Worm (Caenorhabditis elegans) whole organism, young adult: ENCODE data around the gene C29A12.6.

Experiments
- B0035.1 ChIP-seq: sonication (generic microtip); optimal IDR thresholded peaks from 2 replicates; lab custom pipeline; 2016; ENCODE audit warnings: missing genetic modification characterization, mild to moderate bottlenecking, missing compliant biosample characterization, missing genotype, missing genetic modification reagents
- C06A6.2 ChIP-seq: fragments of 200-800 bp; sonication (Bioruptor generic); conservative IDR thresholded peaks from 2 replicates; pipeline ENCODE4 v1.3.6; 2022; ENCODE audit warnings: missing genetic modification characterization, missing compliant biosample characterization
- F23B12.7 ChIP-seq: sonication (generic microtip); optimal IDR thresholded peaks from 2 replicates; lab custom pipeline; 2017; ENCODE audit warnings: missing genetic modification characterization, mild to moderate bottlenecking, missing compliant biosample characterization, antibody characterized with exemption, moderate library complexity; ENCODE audit not compliant: insufficient read depth
- K11D2.4 ChIP-seq: fragments of 200-800 bp; sonication (Bioruptor generic); IDR thresholded peaks from 2 replicates; pipeline ENCODE4 v1.3.6; 2022; ENCODE audit warnings: missing genetic modification reagents, missing genetic modification characterization, missing compliant biosample characterization
- K12H6.12 ChIP-seq: fragments of 200-800 bp; sonication (Bioruptor generic); optimal IDR thresholded peaks from 2 replicates; lab custom pipeline; 2018; ENCODE audit warnings: mild to moderate bottlenecking, missing genetic modification characterization, missing compliant biosample characterization
- T26A5.8 ChIP-seq: sonication (generic microtip); optimal IDR thresholded peaks from 2 replicates; lab custom pipeline; 2016; ENCODE audit warnings: missing genetic modification characterization, missing compliant biosample characterization
- Y53F4B.3 ChIP-seq: fragments of 200-800 bp; sonication (Bioruptor generic); IDR thresholded peaks from 2 replicates; pipeline ENCODE4 v1.3.6; 2022; ENCODE audit warnings: missing genetic modification reagents, missing genetic modification characterization, missing compliant biosample characterization
- Y53G8AR.9 ChIP-seq: fragments of 200-800 bp; sonication (Bioruptor generic); conservative IDR thresholded peaks from 2 replicates; pipeline ENCODE4 v1.3.6; 2022; ENCODE audit warnings: missing genetic modification reagents, missing genetic modification characterization, missing compliant biosample characterization
- Y56A3A.18 ChIP-seq: fragments of 200-800 bp; sonication (Bioruptor generic); IDR thresholded peaks from 2 replicates; pipeline ENCODE4 v1.3.6; 2022; ENCODE audit warnings: missing genetic modification reagents, missing genetic modification characterization, missing compliant biosample characterization
- Y67H2A.10 ChIP-seq: fragments of 200-800 bp; sonication (Bioruptor generic); conservative IDR thresholded peaks from 2 replicates; pipeline ENCODE4 v1.3.6; 2022; ENCODE audit warnings: missing genetic modification reagents, missing genetic modification characterization, missing compliant biosample characterization
- ZK185.1 ChIP-seq: sonication (generic microtip); optimal IDR thresholded peaks from 2 replicates; lab custom pipeline; 2016; ENCODE audit warnings: mild to moderate bottlenecking, missing genetic modification characterization, missing compliant biosample characterization; ENCODE audit not compliant: poor library complexity, severe bottlenecking
- attf-5 ChIP-seq: fragments of 200-800 bp; sonication (Bioruptor generic); optimal IDR thresholded peaks from 2 replicates; lab custom pipeline; 2018; ENCODE audit warnings: mild to moderate bottlenecking, missing genetic modification characterization, missing compliant biosample characterization
- attf-6 ChIP-seq: fragments of 200-800 bp; sonication (Bioruptor generic); IDR thresholded peaks from 2 replicates; pipeline ENCODE4 v1.3.6; 2022; ENCODE audit warnings: missing genetic modification reagents, missing genetic modification characterization, missing compliant biosample characterization
- bed-1 ChIP-seq: fragments of 200-800 bp; sonication (Bioruptor generic); IDR thresholded peaks from 2 replicates; pipeline ENCODE4 v1.3.6; 2022; ENCODE audit warnings: missing genetic modification reagents, missing genetic modification characterization, missing compliant biosample characterization
- cebp-1 ChIP-seq, 2 experiments: fragments of 200-800 bp in 1 of 2; sonication (Bioruptor generic) in 1 of 2; sonication (generic microtip) in 1 of 2; IDR thresholded peaks in 1 of 2; optimal IDR thresholded peaks in 1 of 2; 2 replicates each; pipeline versions ENCODE4 v1.3.6 to Lab custom; 2017 to 2022; ENCODE audit warnings: missing compliant biosample characterization in 2 of 2, missing genetic modification characterization in 2 of 2, mild to moderate bottlenecking in 1 of 2, missing genetic modification reagents in 1 of 2, moderate library complexity in 1 of 2
- ceh-27 ChIP-seq: fragments of 200-800 bp; sonication (Bioruptor generic); optimal IDR thresholded peaks from 2 replicates; lab custom pipeline; 2018; ENCODE audit warnings: mild to moderate bottlenecking, missing genetic modification characterization, moderate library complexity, missing compliant biosample characterization
- ceh-79 ChIP-seq: sonication (generic microtip); optimal IDR thresholded peaks from 2 replicates; lab custom pipeline; 2017; ENCODE audit warnings: mild to moderate bottlenecking, missing genetic modification characterization, missing compliant biosample characterization
- gei-17 ChIP-seq: fragments of 200-800 bp; sonication (Bioruptor generic); optimal IDR thresholded peaks from 2 replicates; lab custom pipeline; 2018; ENCODE audit warnings: mild to moderate bottlenecking, missing genetic modification characterization, missing compliant biosample characterization
- hlh-26 ChIP-seq: fragments of 200-800 bp; sonication (Bioruptor generic); conservative IDR thresholded peaks from 2 replicates; pipeline ENCODE4 v1.3.6; 2022; ENCODE audit warnings: missing genetic modification reagents, missing genetic modification characterization, missing compliant biosample characterization
- hmg-1.2 ChIP-seq: fragments of 200-800 bp; sonication (Bioruptor generic); IDR thresholded peaks from 2 replicates; pipeline ENCODE4 v1.3.6; 2022; ENCODE audit warnings: missing genetic modification reagents, missing genetic modification characterization, missing compliant biosample characterization
- let-526 ChIP-seq: fragments of 200-800 bp; sonication (Bioruptor generic); IDR thresholded peaks from 2 replicates; pipeline ENCODE4 v1.3.6; 2022; ENCODE audit warnings: missing genetic modification reagents, missing genetic modification characterization, missing compliant biosample characterization
- lsl-1 ChIP-seq: fragments of 200-800 bp; sonication (Bioruptor generic); optimal IDR thresholded peaks from 2 replicates; lab custom pipeline; 2018; ENCODE audit warnings: mild to moderate bottlenecking, missing genetic modification characterization, moderate library complexity, missing compliant biosample characterization
- madf-6 ChIP-seq: fragments of 200-800 bp; sonication (Bioruptor generic); IDR thresholded peaks from 2 replicates; pipeline ENCODE4 v1.3.6; 2022; ENCODE audit warnings: missing genetic modification reagents, missing genetic modification characterization, missing compliant biosample characterization
- nfya-1 ChIP-seq: sonication (generic microtip); optimal IDR thresholded peaks from 2 replicates; lab custom pipeline; 2017; ENCODE audit warnings: antibody characterized with exemption, missing compliant biosample characterization, missing genetic modification characterization, borderline replicate concordance; ENCODE audit not compliant: insufficient read depth
- nfya-2 ChIP-seq: fragments of 200-800 bp; sonication (Bioruptor generic); IDR thresholded peaks from 2 replicates; pipeline ENCODE4 v1.3.6; 2022; ENCODE audit warnings: missing genetic modification reagents, missing genetic modification characterization, missing compliant biosample characterization
- nfyb-1 ChIP-seq: fragments of 200-800 bp; sonication (Bioruptor generic); IDR thresholded peaks from 2 replicates; pipeline ENCODE4 v1.3.6; 2022; ENCODE audit warnings: missing genetic modification reagents, missing genetic modification characterization, missing compliant biosample characterization
- nhr-179 ChIP-seq: sonication (generic microtip); optimal IDR thresholded peaks from 2 replicates; lab custom pipeline; 2016; ENCODE audit warnings: mild to moderate bottlenecking, missing genetic modification characterization, missing compliant biosample characterization
- nhr-80 ChIP-seq: sonication (generic microtip); optimal IDR thresholded peaks from 2 replicates; lab custom pipeline; 2016; ENCODE audit warnings: missing genetic modification characterization, missing compliant biosample characterization
- nhr-90 ChIP-seq: sonication (generic microtip); optimal IDR thresholded peaks from 2 replicates; lab custom pipeline; 2016; ENCODE audit warnings: missing genotype, mild to moderate bottlenecking, missing genetic modification characterization, missing compliant biosample characterization
- pbrm-1 ChIP-seq: fragments of 200-800 bp; sonication (Bioruptor generic); IDR thresholded peaks from 2 replicates; pipeline ENCODE4 v1.3.6; 2022; ENCODE audit warnings: missing genetic modification reagents, missing genetic modification characterization, missing compliant biosample characterization
- rpc-1 ChIP-seq, 2 experiments: fragments of 150-350 bp in 1 of 2; sonication (generic microtip) in 1 of 2; optimal IDR thresholded peaks; 2 replicates each; lab custom pipeline; 2014 to 2018; ENCODE audit warnings: missing biosample characterization in 1 of 2, missing genetic modification characterization in 1 of 2, missing genetic modification reagents in 1 of 2, missing genotype in 1 of 2
- somi-1 ChIP-seq: fragments of 200-800 bp; sonication (Bioruptor generic); optimal IDR thresholded peaks from 2 replicates; lab custom pipeline; 2018; ENCODE audit warnings: mild to moderate bottlenecking, missing genetic modification characterization, missing compliant biosample characterization
- tbx-9 ChIP-seq: sonication (generic microtip); optimal IDR thresholded peaks from 2 replicates; lab custom pipeline; 2016; ENCODE audit warnings: borderline replicate concordance, missing genetic modification characterization, inconsistent platforms, missing compliant biosample characterization

Gene C29A12.6

DNA sequence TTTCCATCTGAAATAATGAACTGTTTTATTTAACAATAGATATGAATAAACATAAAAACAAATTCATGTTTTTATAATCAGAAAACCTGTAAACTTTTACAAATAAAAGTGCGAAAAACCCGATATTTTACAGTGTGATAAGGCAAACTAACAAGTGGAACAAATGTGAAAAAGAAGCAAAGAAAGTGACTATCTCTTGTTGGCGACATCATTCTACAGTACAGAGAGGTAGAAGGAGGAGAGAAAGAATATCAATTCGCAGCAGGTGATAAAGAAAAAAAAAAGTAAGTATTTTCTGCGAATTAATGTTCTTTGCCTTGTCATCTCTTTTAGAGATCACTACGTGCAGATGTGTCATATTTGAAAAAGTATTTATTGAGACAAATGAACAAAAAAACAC, 12.8 kb downstream of the C29A12.6 start:
- no peak for TF ChIP-seq F23B12.7 (tag; lab: Kevin White, UChicago)
- TF ChIP-seq nhr-80 (tag; lab: Kevin White, UChicago), result peak; percentile 81

DNA sequence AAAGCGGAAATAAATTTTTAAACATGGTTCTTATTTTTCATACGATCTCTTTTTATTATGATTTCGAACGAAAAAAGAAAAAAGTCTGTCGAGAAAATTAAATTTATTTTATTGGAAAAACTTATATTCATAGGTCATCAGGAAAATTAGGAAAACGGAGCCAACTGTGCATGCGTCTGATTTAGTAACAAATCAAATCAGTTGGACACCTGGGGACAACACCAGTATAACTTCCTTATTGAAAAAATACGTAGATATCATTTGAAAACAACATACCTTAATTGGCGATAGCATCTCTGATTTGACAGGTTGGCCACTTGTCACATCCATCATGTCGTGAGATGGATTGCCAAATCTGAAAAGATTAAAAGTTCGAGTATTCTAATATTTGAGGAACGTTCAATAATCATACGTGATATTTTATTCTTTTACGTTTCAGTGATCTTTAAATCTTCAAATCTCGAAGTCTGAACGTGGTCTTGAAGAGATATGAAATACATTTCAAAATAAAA, 13.6 kb downstream of the C29A12.6 start:
- TF ChIP-seq somi-1 (GFP tag; lab: Kevin White, UChicago) (no peak), Y67H2A.10 (no peak), hmg-1.2 (no peak), Y53F4B.3 (GFP tag; lab: Robert Waterston, UW) (no peak), nhr-179 (tag; lab: Kevin White, UChicago) (no peak)

- TF ChIP-seq let-526 (no peak), cebp-1 (GFP tag; IDR thresholded peaks at IDR 0.05; lab: Robert Waterston, UW) (no peak), cebp-1 (tag; optimal IDR thresholded peaks at IDR 0.05; lab: Kevin White, UChicago) (peak; percentile 27), ceh-27 (GFP tag; lab: Kevin White, UChicago) (peak; percentile 30), Y56A3A.18 (no peak), C06A6.2 (GFP tag; lab: Robert Waterston, UW) (no peak), pbrm-1 (GFP tag; lab: Robert Waterston, UW) (no peak), somi-1 (GFP tag; lab: Kevin White, UChicago) (no peak), rpc-1 (optimal IDR thresholded peaks at IDR 0.05; lab: Kevin White, UChicago) (no peak), rpc-1 (tag; optimal IDR thresholded peaks at IDR 0.05; lab: Kevin White, UChicago) (no peak), attf-5 (GFP tag; lab: Kevin White, UChicago) (peak; percentile 18), K12H6.12 (tag; lab: Kevin White, UChicago) (peak; percentile 40), attf-6 (GFP tag; lab: Robert Waterston, UW) (no peak), nhr-80 (tag; lab: Kevin White, UChicago) (peak; percentile 10)
- TF ChIP-seq, all 124 proteins: peak for 5
Measured at ce11 chrV:10861611-10862262, 14.7 kb downstream of the C29A12.6 start.

DNA sequence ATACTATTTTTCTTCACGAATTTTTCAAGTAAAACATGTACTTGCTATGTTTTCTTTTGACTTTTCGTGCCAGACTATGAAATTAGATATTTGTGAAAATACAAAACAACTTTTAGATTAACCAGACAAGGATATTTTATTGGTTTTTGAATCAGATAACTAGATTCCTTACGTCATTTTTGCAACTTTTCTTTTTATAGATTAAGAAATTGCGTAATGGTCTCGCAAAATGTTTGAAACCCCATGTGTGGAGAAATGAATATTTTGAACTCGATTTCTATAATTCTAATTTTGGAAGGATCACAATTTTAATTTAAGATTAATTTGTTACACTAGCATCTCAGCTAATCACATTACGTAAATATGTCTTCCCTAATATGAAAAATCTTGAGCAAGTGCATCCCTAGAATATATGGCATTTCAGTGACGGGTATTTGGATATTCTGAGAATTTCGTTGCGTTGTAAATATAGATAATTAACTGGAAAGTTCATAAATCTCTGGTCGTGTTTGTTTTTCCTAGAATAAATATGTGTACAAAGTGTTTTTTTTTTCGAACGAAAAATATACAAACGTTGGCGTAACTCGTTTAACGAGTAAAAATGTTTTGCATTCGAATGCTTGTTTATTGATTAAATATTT, 15.6 kb downstream of the C29A12.6 start:
- TF ChIP-seq nfyb-1 (GFP tag; lab: Robert Waterston, UW) (no peak), somi-1 (GFP tag; lab: Kevin White, UChicago) (no peak), hlh-26 (GFP tag; lab: Robert Waterston, UW) (no peak), B0035.1 (tag; lab: Kevin White, UChicago) (no peak), gei-17 (no peak), K11D2.4 (GFP tag; lab: Robert Waterston, UW) (no peak), nfya-1 (no peak), T26A5.8 (tag; lab: Kevin White, UChicago) (no peak), ceh-79 (no peak), F23B12.7 (tag; lab: Kevin White, UChicago) (no peak), nhr-90 (tag; lab: Kevin White, UChicago) (no peak), ZK185.1 (no peak), Y53G8AR.9 (no peak), nhr-179 (tag; lab: Kevin White, UChicago) (no peak), madf-6 (GFP tag; lab: Robert Waterston, UW) (no peak), tbx-9 (tag; lab: Kevin White, UChicago) (no peak), lsl-1 (GFP tag; lab: Kevin White, UChicago) (no peak), nfya-2 (no peak), bed-1 (GFP tag; lab: Robert Waterston, UW) (no peak)
